Worm (Caenorhabditis elegans): Measurements from ENCODE around the gene dsc-1.

- TF ChIP-seq klf-2 (GFP tag; conservative IDR thresholded peaks at IDR 0.05) (no peak), ref-1 (GFP tag; conservative IDR thresholded peaks at IDR 0.05) (no peak), med-1 (GFP tag; optimal IDR thresholded peaks at IDR 0.05; ENCODE audit: insufficient read depth) (no peak), flt-1 (GFP tag; IDR thresholded peaks at IDR 0.05) (no peak), cog-1 (tag; optimal IDR thresholded peaks at IDR 0.05) (no peak), ztf-23 (GFP tag; IDR thresholded peaks at IDR 0.05) (no peak), tab-1 (GFP tag; IDR thresholded peaks at IDR 0.05) (no peak), ztf-29 (GFP tag; IDR thresholded peaks at IDR 0.05) (no peak)
Observed at ce11 chrX:15047541-15047940, 12.9 kb upstream of the dsc-1 start.

Measured in whole organism, midembryonic.